Worm (Caenorhabditis elegans) whole organism, young adult: ENCODE measurements around the gene ztf-9.

Experiments
- B0336.3 ChIP-seq: fragments of 200-800 bp; sonication (Bioruptor generic); IDR thresholded peaks from 2 replicates; pipeline ENCODE4 v1.3.6; 2022; ENCODE audit warnings: missing genetic modification characterization, missing compliant biosample characterization
- C06A6.2 ChIP-seq: fragments of 200-800 bp; sonication (Bioruptor generic); conservative IDR thresholded peaks from 2 replicates; pipeline ENCODE4 v1.3.6; 2022; ENCODE audit warnings: missing genetic modification characterization, missing compliant biosample characterization
- C17E4.6 ChIP-seq: fragments of 200-800 bp; sonication (Bioruptor generic); IDR thresholded peaks from 2 replicates; pipeline ENCODE4 v1.3.6; 2022; ENCODE audit warnings: missing genetic modification reagents, missing genetic modification characterization, missing compliant biosample characterization
- D2030.7 ChIP-seq: fragments of 200-800 bp; sonication (Bioruptor generic); IDR thresholded peaks from 2 replicates; pipeline ENCODE4 v1.3.6; 2022; ENCODE audit warnings: missing genetic modification reagents, missing genetic modification characterization, missing compliant biosample characterization
- F22D6.2 ChIP-seq: sonication (generic microtip); optimal IDR thresholded peaks from 2 replicates; lab custom pipeline; 2016; ENCODE audit warnings: mild to moderate bottlenecking, missing genetic modification characterization, missing compliant biosample characterization
- F39B2.1 ChIP-seq: fragments of 200-800 bp; sonication (Bioruptor generic); IDR thresholded peaks from 2 replicates; pipeline ENCODE4 v1.3.6; 2022; ENCODE audit warnings: missing genetic modification reagents, missing genetic modification characterization, missing compliant biosample characterization
- K12H6.12 ChIP-seq: fragments of 200-800 bp; sonication (Bioruptor generic); optimal IDR thresholded peaks from 2 replicates; lab custom pipeline; 2018; ENCODE audit warnings: mild to moderate bottlenecking, missing genetic modification characterization, missing compliant biosample characterization
- Y56A3A.18 ChIP-seq: fragments of 200-800 bp; sonication (Bioruptor generic); IDR thresholded peaks from 2 replicates; pipeline ENCODE4 v1.3.6; 2022; ENCODE audit warnings: missing genetic modification reagents, missing genetic modification characterization, missing compliant biosample characterization
- Y79H2A.3 ChIP-seq: fragments of 200-800 bp; sonication (Bioruptor generic); conservative IDR thresholded peaks from 2 replicates; pipeline ENCODE4 v1.3.6; 2022; ENCODE audit warnings: missing genetic modification reagents, missing genetic modification characterization, missing compliant biosample characterization
- Y95B8A.8 ChIP-seq: fragments of 200-800 bp; sonication (Bioruptor generic); IDR thresholded peaks from 2 replicates; pipeline ENCODE4 v1.3.6; 2022; ENCODE audit warnings: missing genetic modification reagents, missing genetic modification characterization, missing compliant biosample characterization
- akir-1 ChIP-seq: fragments of 200-800 bp; sonication (Bioruptor generic); optimal IDR thresholded peaks from 2 replicates; lab custom pipeline; 2018; ENCODE audit warnings: mild to moderate bottlenecking, missing genetic modification characterization, moderate library complexity, missing compliant biosample characterization
- ama-1 ChIP-seq, 3 experiments: fragments of 150-350 bp in 1 of 3; sonication (generic microtip) in 2 of 3; optimal IDR thresholded peaks; 2 replicates each; lab custom pipeline; 2014 to 2018; ENCODE audit warnings: missing biosample characterization in 2 of 3, missing genetic modification characterization in 2 of 3, missing genetic modification reagents in 2 of 3
- aptf-2 ChIP-seq: fragments of 200-800 bp; sonication (Bioruptor generic); conservative IDR thresholded peaks from 2 replicates; pipeline ENCODE4 v1.3.6; 2022; ENCODE audit warnings: missing genetic modification reagents, missing genetic modification characterization, missing compliant biosample characterization
- ceh-58 ChIP-seq: fragments of 200-800 bp; sonication (Bioruptor generic); IDR thresholded peaks from 2 replicates; pipeline ENCODE4 v1.3.6; 2022; ENCODE audit warnings: missing genetic modification characterization, missing compliant biosample characterization
- ceh-79 ChIP-seq: sonication (generic microtip); optimal IDR thresholded peaks from 2 replicates; lab custom pipeline; 2017; ENCODE audit warnings: mild to moderate bottlenecking, missing genetic modification characterization, missing compliant biosample characterization
- ceh-91 ChIP-seq: fragments of 200-800 bp; sonication (Bioruptor generic); IDR thresholded peaks from 2 replicates; pipeline ENCODE4 v1.3.6; 2022; ENCODE audit warnings: missing genetic modification reagents, missing genetic modification characterization, missing compliant biosample characterization
- dox-1 ChIP-seq: fragments of 200-800 bp; sonication (Bioruptor generic); IDR thresholded peaks from 2 replicates; pipeline ENCODE4 v1.3.6; 2022; ENCODE audit warnings: missing genetic modification reagents, missing genetic modification characterization, missing compliant biosample characterization
- egl-44 ChIP-seq: fragments of 200-800 bp; sonication (Bioruptor generic); IDR thresholded peaks from 2 replicates; pipeline ENCODE4 v1.3.6; 2022; ENCODE audit warnings: missing genetic modification reagents, missing genetic modification characterization, missing compliant biosample characterization
- gei-17 ChIP-seq: fragments of 200-800 bp; sonication (Bioruptor generic); optimal IDR thresholded peaks from 2 replicates; lab custom pipeline; 2018; ENCODE audit warnings: mild to moderate bottlenecking, missing genetic modification characterization, missing compliant biosample characterization
- hlh-12 ChIP-seq: sonication (generic microtip); optimal IDR thresholded peaks from 2 replicates; lab custom pipeline; 2016; ENCODE audit warnings: missing genetic modification characterization, missing compliant biosample characterization
- hmg-20 ChIP-seq: fragments of 200-800 bp; sonication (Bioruptor generic); IDR thresholded peaks from 2 replicates; pipeline ENCODE4 v1.3.6; 2022; ENCODE audit warnings: missing genetic modification reagents, missing genetic modification characterization, missing compliant biosample characterization
- hsf-1 ChIP-seq: fragments of 200-800 bp; sonication (Bioruptor generic); IDR thresholded peaks from 2 replicates; pipeline ENCODE4 v1.3.6; 2022; ENCODE audit warnings: missing genetic modification reagents, missing genetic modification characterization, missing compliant biosample characterization
- let-607 ChIP-seq, 2 experiments: fragments of 200-800 bp in 1 of 2; sonication (Bioruptor generic) in 1 of 2; sonication (generic microtip) in 1 of 2; optimal IDR thresholded peaks; 2 replicates each; lab custom pipeline; 2016 to 2018; ENCODE audit warnings: mild to moderate bottlenecking in 2 of 2, missing compliant biosample characterization in 2 of 2, missing genetic modification characterization in 2 of 2, moderate library complexity in 2 of 2, missing genotype in 1 of 2
- lin-26 ChIP-seq: fragments of 200-800 bp; sonication (Bioruptor generic); IDR thresholded peaks from 2 replicates; pipeline ENCODE4 v1.3.6; 2022; ENCODE audit warnings: missing genetic modification reagents, missing genetic modification characterization, missing compliant biosample characterization
- lin-54 ChIP-seq: fragments of 200-800 bp; sonication (Bioruptor generic); optimal IDR thresholded peaks from 2 replicates; lab custom pipeline; 2018; ENCODE audit warnings: mild to moderate bottlenecking, missing genetic modification characterization, missing compliant biosample characterization
- mel-28 ChIP-seq: sonication (generic microtip); optimal IDR thresholded peaks from 2 replicates; lab custom pipeline; 2016; ENCODE audit warnings: borderline replicate concordance, mild to moderate bottlenecking, missing genetic modification characterization, missing compliant biosample characterization
- mes-4 ChIP-seq: sonication (generic microtip); optimal IDR thresholded peaks from 2 replicates; lab custom pipeline; 2016; ENCODE audit warnings: missing genotype, missing genetic modification characterization, missing compliant biosample characterization
- nfya-1 ChIP-seq: sonication (generic microtip); optimal IDR thresholded peaks from 2 replicates; lab custom pipeline; 2017; ENCODE audit warnings: antibody characterized with exemption, missing compliant biosample characterization, missing genetic modification characterization, borderline replicate concordance; ENCODE audit not compliant: insufficient read depth
- nfya-2 ChIP-seq: fragments of 200-800 bp; sonication (Bioruptor generic); IDR thresholded peaks from 2 replicates; pipeline ENCODE4 v1.3.6; 2022; ENCODE audit warnings: missing genetic modification reagents, missing genetic modification characterization, missing compliant biosample characterization
- nfyb-1 ChIP-seq: fragments of 200-800 bp; sonication (Bioruptor generic); IDR thresholded peaks from 2 replicates; pipeline ENCODE4 v1.3.6; 2022; ENCODE audit warnings: missing genetic modification reagents, missing genetic modification characterization, missing compliant biosample characterization
- nhr-120 ChIP-seq: fragments of 200-800 bp; sonication (Bioruptor generic); IDR thresholded peaks from 2 replicates; pipeline ENCODE4 v1.3.6; 2022; ENCODE audit warnings: missing genetic modification characterization, missing compliant biosample characterization
- nhr-27 ChIP-seq: fragments of 200-800 bp; sonication (Bioruptor generic); optimal IDR thresholded peaks from 2 replicates; lab custom pipeline; 2018; ENCODE audit warnings: mild to moderate bottlenecking, missing genetic modification characterization, moderate library complexity, missing compliant biosample characterization
- pbrm-1 ChIP-seq: fragments of 200-800 bp; sonication (Bioruptor generic); IDR thresholded peaks from 2 replicates; pipeline ENCODE4 v1.3.6; 2022; ENCODE audit warnings: missing genetic modification reagents, missing genetic modification characterization, missing compliant biosample characterization
- rcor-1 ChIP-seq: fragments of 200-800 bp; sonication (Bioruptor generic); IDR thresholded peaks from 2 replicates; pipeline ENCODE4 v1.3.6; 2022; ENCODE audit warnings: missing genetic modification reagents, missing genetic modification characterization, missing compliant biosample characterization
- repo-1 ChIP-seq: sonication (generic microtip); optimal IDR thresholded peaks from 2 replicates; lab custom pipeline; 2017; ENCODE audit warnings: mild to moderate bottlenecking, missing genetic modification characterization, missing compliant biosample characterization
- rpc-1 ChIP-seq, 2 experiments: fragments of 150-350 bp in 1 of 2; sonication (generic microtip) in 1 of 2; optimal IDR thresholded peaks; 2 replicates each; lab custom pipeline; 2014 to 2018; ENCODE audit warnings: missing biosample characterization in 1 of 2, missing genetic modification characterization in 1 of 2, missing genetic modification reagents in 1 of 2, missing genotype in 1 of 2
- snpc-1.1 ChIP-seq: sonication (generic microtip); optimal IDR thresholded peaks from 2 replicates; lab custom pipeline; 2017; ENCODE audit warnings: missing genetic modification characterization, mild to moderate bottlenecking, missing compliant biosample characterization, antibody characterized with exemption, moderate library complexity, missing genotype, missing genetic modification reagents; ENCODE audit not compliant: insufficient read depth
- snpc-1.3 ChIP-seq: sonication (generic microtip); optimal IDR thresholded peaks from 2 replicates; lab custom pipeline; 2017; ENCODE audit warnings: missing genetic modification characterization, mild to moderate bottlenecking, missing compliant biosample characterization, antibody characterized with exemption, moderate library complexity, missing genotype, missing genetic modification reagents; ENCODE audit not compliant: insufficient read depth
- snpc-4 ChIP-seq, 5 experiments: fragments of 150-350 bp in 1 of 5; sonication (generic microtip) in 4 of 5; optimal IDR thresholded peaks; 2 replicates each; lab custom pipeline; 2014 to 2018; ENCODE audit warnings: missing genetic modification characterization in 5 of 5, missing biosample characterization in 3 of 5, antibody characterized with exemption in 2 of 5, mild to moderate bottlenecking in 2 of 5, missing compliant biosample characterization in 2 of 5, missing genotype in 2 of 5, moderate library complexity in 2 of 5, missing genetic modification reagents in 1 of 5
- somi-1 ChIP-seq: fragments of 200-800 bp; sonication (Bioruptor generic); optimal IDR thresholded peaks from 2 replicates; lab custom pipeline; 2018; ENCODE audit warnings: mild to moderate bottlenecking, missing genetic modification characterization, missing compliant biosample characterization
- sptf-2 ChIP-seq: fragments of 200-800 bp; sonication (Bioruptor generic); optimal IDR thresholded peaks from 2 replicates; lab custom pipeline; 2018; ENCODE audit warnings: mild to moderate bottlenecking, missing genetic modification characterization, missing compliant biosample characterization
- tlf-1 ChIP-seq: fragments of 200-800 bp; sonication (Bioruptor generic); optimal IDR thresholded peaks from 2 replicates; lab custom pipeline; 2018; ENCODE audit warnings: mild to moderate bottlenecking, missing genetic modification characterization, missing compliant biosample characterization
- unc-130 ChIP-seq: sonication (generic microtip); optimal IDR thresholded peaks from 2 replicates; lab custom pipeline; 2016; ENCODE audit warnings: missing genetic modification reagents, missing genetic modification characterization, missing compliant biosample characterization
- unc-62 ChIP-seq: fragments of 150-350 bp; optimal IDR thresholded peaks from 2 replicates; lab custom pipeline; 2014; ENCODE audit warnings: missing biosample characterization, missing genetic modification reagents, missing genetic modification characterization
- xnd-1 ChIP-seq: sonication (generic microtip); optimal IDR thresholded peaks from 2 replicates; lab custom pipeline; 2016; ENCODE audit warnings: missing genotype, missing genetic modification reagents, missing genetic modification characterization, missing compliant biosample characterization
- zim-3 ChIP-seq: sonication (generic microtip); optimal IDR thresholded peaks from 2 replicates; lab custom pipeline; 2017; ENCODE audit warnings: mild to moderate bottlenecking, missing genetic modification characterization, moderate library complexity, missing compliant biosample characterization
- ztf-6 ChIP-seq: fragments of 200-800 bp; sonication (Bioruptor generic); IDR thresholded peaks from 2 replicates; pipeline ENCODE4 v1.3.6; 2022; ENCODE audit warnings: missing genetic modification reagents, missing genetic modification characterization, missing compliant biosample characterization

The ztf-9 gene

ce11 chrV:9689364-9689763, 2.6 kb downstream of the ztf-9 start:
- TF ChIP-seq aptf-2 (GFP tag; lab: Robert Waterston, UW) = no peak
- TF ChIP-seq snpc-1.1 (tag; lab: Kevin White, UChicago) = no peak
- no peak for TF ChIP-seq unc-62 (GFP tag; lab: Kevin White, UChicago)
- TF ChIP-seq ceh-58 (GFP tag; lab: Robert Waterston, UW) = no peak
- no peak for TF ChIP-seq D2030.7
- TF ChIP-seq hsf-1 (GFP tag; lab: Robert Waterston, UW) = peak; percentile 44; the same call in 1 of the 2 replicates
- no peak for TF ChIP-seq gei-17 (GFP tag; lab: Kevin White, UChicago)
- no peak for TF ChIP-seq snpc-1.3 (tag; lab: Kevin White, UChicago)
- TF ChIP-seq mes-4 (tag; lab: Kevin White, UChicago) = no peak
- no peak for TF ChIP-seq F39B2.1
- peak; percentile 28; the same call in 1 of the 2 replicates for TF ChIP-seq C17E4.6 (GFP tag; lab: Robert Waterston, UW)
- no peak for TF ChIP-seq ama-1 (optimal IDR thresholded peaks at IDR 0.05; lab: Kevin White, UChicago)
- no peak for TF ChIP-seq ama-1 (GFP tag; optimal IDR thresholded peaks at IDR 0.05; lab: Kevin White, UChicago)
- TF ChIP-seq nhr-27 (tag; lab: Kevin White, UChicago) = no peak
- no peak for TF ChIP-seq nhr-120 (GFP tag; lab: Robert Waterston, UW)
- TF ChIP-seq tlf-1 (GFP tag; lab: Kevin White, UChicago) = peak; percentile 26
- TF ChIP-seq hmg-20 (GFP tag; lab: Robert Waterston, UW) = no peak
- no peak for TF ChIP-seq F22D6.2 (tag; lab: Kevin White, UChicago)
- peak; percentile 17; the same call in 1 of the 2 replicates for TF ChIP-seq ceh-91 (GFP tag; lab: Robert Waterston, UW)
- TF ChIP-seq Y79H2A.3 = peak; percentile 83; the same call in 1 of the 2 replicates
- 0 out of 2 replicates have a peak, but pooled peaks have one; percentile 28 for TF ChIP-seq lin-26 (GFP tag; lab: Robert Waterston, UW)
- no peak for TF ChIP-seq snpc-4 (GFP tag; optimal IDR thresholded peaks at IDR 0.05; lab: Kevin White, UChicago)
- TF ChIP-seq snpc-4 (tag; optimal IDR thresholded peaks at IDR 0.05; lab: Kevin White, UChicago) = no peak
- no peak for TF ChIP-seq egl-44 (GFP tag; lab: Robert Waterston, UW)
- no peak for TF ChIP-seq rpc-1 (optimal IDR thresholded peaks at IDR 0.05; lab: Kevin White, UChicago)
- no peak for TF ChIP-seq rpc-1 (tag; optimal IDR thresholded peaks at IDR 0.05; lab: Kevin White, UChicago)
- peak; percentile 25; the same call in 1 of the 2 replicates for TF ChIP-seq rcor-1 (GFP tag; lab: Robert Waterston, UW)
- no peak for TF ChIP-seq dox-1
- peak; percentile 84 for TF ChIP-seq B0336.3 (GFP tag; lab: Robert Waterston, UW)
- no peak for TF ChIP-seq nfya-2
- no peak for TF ChIP-seq xnd-1 (tag; lab: Kevin White, UChicago)
- no peak for TF ChIP-seq sptf-2
- TF ChIP-seq somi-1 (GFP tag; lab: Kevin White, UChicago) = no peak
- TF ChIP-seq pbrm-1 = 0 out of 2 replicates have a peak, but pooled peaks have one; percentile 28
- no peak for TF ChIP-seq hlh-12 (tag; lab: Kevin White, UChicago)
- TF ChIP-seq unc-130 = no peak
- TF ChIP-seq mel-28 (tag; lab: Kevin White, UChicago) = no peak
- TF ChIP-seq ztf-6 (GFP tag; lab: Robert Waterston, UW) = no peak
- TF ChIP-seq lin-54 = no peak
- TF ChIP-seq K12H6.12 = no peak
- TF ChIP-seq nfyb-1 (GFP tag; lab: Robert Waterston, UW) = no peak
- TF ChIP-seq nfya-1 = no peak
- TF ChIP-seq zim-3 (tag; lab: Kevin White, UChicago) = no peak
- TF ChIP-seq Y56A3A.18 = no peak
- no peak for TF ChIP-seq akir-1 (GFP tag; lab: Kevin White, UChicago)
- TF ChIP-seq let-607 (tag; optimal IDR thresholded peaks at IDR 0.05; lab: Kevin White, UChicago) = peak in 1 of 2 experiments; percentile 1
- TF ChIP-seq ceh-79 (tag; lab: Kevin White, UChicago) = peak; percentile 71
- TF ChIP-seq C06A6.2 (GFP tag; lab: Robert Waterston, UW) = no peak
- no peak for TF ChIP-seq repo-1 (tag; lab: Kevin White, UChicago)
- TF ChIP-seq Y95B8A.8 (GFP tag; lab: Robert Waterston, UW) = no peak
